Worm (Caenorhabditis elegans): ENCODE measurements around the gene T05C1.2.

- TF ChIP-seq ztf-23 (GFP tag; IDR thresholded peaks at IDR 0.05) (no peak), tab-1 (GFP tag; IDR thresholded peaks at IDR 0.05) (no peak), ref-1 (GFP tag; conservative IDR thresholded peaks at IDR 0.05) (no peak), klf-2 (GFP tag; conservative IDR thresholded peaks at IDR 0.05) (no peak), med-1 (GFP tag; optimal IDR thresholded peaks at IDR 0.05; ENCODE audit: insufficient read depth) (no peak), flt-1 (GFP tag; IDR thresholded peaks at IDR 0.05) (no peak), cog-1 (tag; optimal IDR thresholded peaks at IDR 0.05) (no peak), ztf-29 (GFP tag; IDR thresholded peaks at IDR 0.05) (no peak), T22C8.4 (GFP tag; IDR thresholded peaks at IDR 0.05) (no peak)
Observed at ce11 chrII:4435134-4435533, 46.8 kb downstream of the T05C1.2 start, which contains the start of gene nhr-273.
